Worm (Caenorhabditis elegans) whole organism, L3 larva: ENCODE results near the gene R148.4.

Experiments used
- R02D3.7 ChIP-seq: fragments of 150-350 bp; optimal IDR thresholded peaks from 2 replicates; lab custom pipeline; 2014; ENCODE audit warnings: missing biosample characterization, missing genetic modification characterization
- ZK546.5 ChIP-seq: sonication (generic microtip); optimal IDR thresholded peaks from 2 replicates; lab custom pipeline; 2017; ENCODE audit warnings: missing biosample characterization, missing genetic modification characterization
- ceh-82 ChIP-seq: fragments of 150-350 bp; optimal IDR thresholded peaks from 2 replicates; lab custom pipeline; 2014; ENCODE audit warnings: missing biosample characterization, missing genetic modification characterization
- ceh-9 ChIP-seq: sonication (generic microtip); optimal IDR thresholded peaks from 2 replicates; lab custom pipeline; 2018; ENCODE audit warnings: missing biosample characterization, missing genetic modification characterization
- egl-27 ChIP-seq: sonication (generic microtip); optimal IDR thresholded peaks from 4 replicates; lab custom pipeline; 2017; ENCODE audit warnings: missing biosample characterization, missing genetic modification reagents, missing genetic modification characterization
- elt-1 ChIP-seq: fragments of 150-350 bp; optimal IDR thresholded peaks from 2 replicates; lab custom pipeline; 2014; ENCODE audit warnings: missing biosample characterization, missing genetic modification characterization
- elt-3 ChIP-seq, 3 experiments: fragments of 150-350 bp in 1 of 3; sonication (generic microtip) in 2 of 3; optimal IDR thresholded peaks; 2 replicates in 2 of 3; 4 replicates in 1 of 3; lab custom pipeline; 2014 to 2017; ENCODE audit warnings: missing biosample characterization in 3 of 3, missing genetic modification characterization in 3 of 3
- fkh-10 ChIP-seq: sonication (generic microtip); optimal IDR thresholded peaks from 2 replicates; lab custom pipeline; 2017; ENCODE audit warnings: missing biosample characterization, missing genetic modification reagents, missing genetic modification characterization
- nhr-11 ChIP-seq: fragments of 150-350 bp; optimal IDR thresholded peaks from 2 replicates; lab custom pipeline; 2014; ENCODE audit warnings: missing biosample characterization, missing genetic modification characterization
- nhr-237 ChIP-seq: fragments of 150-350 bp; optimal IDR thresholded peaks from 2 replicates; lab custom pipeline; 2014; ENCODE audit warnings: missing biosample characterization, missing genetic modification characterization
- nhr-77 ChIP-seq: fragments of 150-350 bp; optimal IDR thresholded peaks from 2 replicates; lab custom pipeline; 2014; ENCODE audit warnings: missing biosample characterization, missing genetic modification characterization
- pha-4 ChIP-seq: fragments of 150-350 bp; optimal IDR thresholded peaks from 2 replicates; lab custom pipeline; 2014; ENCODE audit warnings: missing biosample characterization, missing genetic modification reagents, missing genetic modification characterization
- unc-62 ChIP-seq: fragments of 150-350 bp; sonication (generic microtip); optimal IDR thresholded peaks from 4 replicates; lab custom pipeline; 2014; ENCODE audit warnings: missing biosample characterization, missing genetic modification reagents, missing genetic modification characterization
- ztf-11 ChIP-seq: fragments of 150-350 bp; optimal IDR thresholded peaks from 2 replicates; lab custom pipeline; 2014; ENCODE audit warnings: missing biosample characterization, missing genetic modification characterization

DNA sequence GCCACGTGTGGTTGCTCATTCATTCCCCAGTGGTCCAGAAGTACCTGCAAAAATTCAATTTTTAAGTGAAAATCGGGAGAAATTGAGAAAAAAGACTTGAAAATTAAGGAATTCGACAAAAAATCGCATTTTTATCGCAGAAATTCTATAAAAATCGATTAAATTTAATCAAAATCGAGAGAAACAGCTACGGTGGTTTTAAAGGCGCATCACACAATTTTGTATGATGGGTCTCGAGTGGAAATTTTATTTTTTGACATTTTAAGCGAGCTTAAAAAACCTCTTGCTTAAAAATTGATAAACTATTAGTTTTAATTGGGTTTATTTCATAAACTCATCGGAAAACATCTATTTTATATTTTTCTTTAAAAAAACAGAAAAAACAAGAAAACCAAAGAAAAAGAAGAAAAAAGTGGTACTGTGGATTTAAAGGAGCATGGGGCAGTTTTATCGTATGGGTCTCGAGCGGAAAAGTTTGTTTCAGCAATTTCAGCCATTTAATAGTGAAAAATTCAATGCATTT, 44.3 kb upstream of the R148.4 start, which contains the start of gene nipa-1:
- TF ChIP-seq pha-4 (tag; lab: Kevin White, UChicago) (no peak), R02D3.7 (no peak), unc-62 (no peak), fkh-10 (no peak), ceh-82 (tag; lab: Kevin White, UChicago) (no peak), egl-27 (tag; lab: Kevin White, UChicago) (no peak), elt-1 (tag; lab: Kevin White, UChicago) (no peak), ceh-9 (tag; lab: Kevin White, UChicago) (no peak), nhr-77 (tag; lab: Kevin White, UChicago) (no peak), nhr-11 (no peak), ZK546.5 (tag; lab: Kevin White, UChicago) (no peak), elt-3 (tag; optimal IDR thresholded peaks at IDR 0.05; lab: Kevin White, UChicago) (no peak), nhr-237 (tag; lab: Kevin White, UChicago) (no peak), ztf-11 (tag; lab: Kevin White, UChicago) (no peak)
